Worm (Caenorhabditis elegans): ENCODE data around the gene fbxa-166.
"Not testable (repeated sequence)": the region's sequence is repeated elsewhere in the genome, so short reads cannot be mapped to it uniquely, and the experiment has no call there.

ce11 chrII:1633490-1633889 lies 14.6 kb upstream of the fbxa-166 start, which contains the start of gene C08E3.1:
- not testable (repeated sequence) for TF ChIP-seq unc-86 (tag; optimal IDR thresholded peaks at IDR 0.05); tbx-7 (tag; optimal IDR thresholded peaks at IDR 0.05); hlh-30 (tag; optimal IDR thresholded peaks at IDR 0.05; ENCODE audit: insufficient read depth); ceh-22 (tag; optimal IDR thresholded peaks at IDR 0.05); nfya-1 (tag; optimal IDR thresholded peaks at IDR 0.05)

All from whole organism, late embryonic.